Worm (Caenorhabditis elegans) whole organism, mixed stage, embryonic: ENCODE results near the gene inx-1.

Experiments used
- ces-1 ChIP-seq: fragments of 150-350 bp; optimal IDR thresholded peaks from 2 replicates; lab custom pipeline; 2014; ENCODE audit warnings: missing biosample characterization, missing genetic modification reagents, missing genetic modification characterization
- nhr-28 ChIP-seq: fragments of 150-350 bp; optimal IDR thresholded peaks from 2 replicates; lab custom pipeline; 2014; ENCODE audit warnings: missing biosample characterization, missing genetic modification characterization

- TF ChIP-seq ces-1 (peak; percentile 15), nhr-28 (tag; lab: Kevin White, UChicago) (no peak)
These were observed 45.7 kb upstream of the inx-1 start for ce11 chrX:7001933-7002332.
